Worm (Caenorhabditis elegans) whole organism, L3 larva: ENCODE data around the gene K02D10.4.

Experiments
- ama-1 ChIP-seq: fragments of 150-350 bp; optimal IDR thresholded peaks from 2 replicates; lab custom pipeline; 2018
- ceh-28 ChIP-seq: fragments of 150-350 bp; optimal IDR thresholded peaks from 2 replicates; lab custom pipeline; 2014; ENCODE audit warnings: missing biosample characterization, missing genetic modification reagents, missing genetic modification characterization
- fkh-10 ChIP-seq: sonication (generic microtip); optimal IDR thresholded peaks from 2 replicates; lab custom pipeline; 2017; ENCODE audit warnings: missing biosample characterization, missing genetic modification reagents, missing genetic modification characterization
- nhr-237 ChIP-seq: fragments of 150-350 bp; optimal IDR thresholded peaks from 2 replicates; lab custom pipeline; 2014; ENCODE audit warnings: missing biosample characterization, missing genetic modification characterization
- skn-1 ChIP-seq: fragments of 150-350 bp; optimal IDR thresholded peaks from 2 replicates; lab custom pipeline; 2014; ENCODE audit warnings: missing biosample characterization, missing genetic modification characterization
- tbx-2 ChIP-seq: sonication (generic microtip); optimal IDR thresholded peaks from 2 replicates; lab custom pipeline; 2016; ENCODE audit warnings: mild to moderate bottlenecking, missing genetic modification characterization, missing compliant biosample characterization

ce11 chrIII:8829245-8829644 is 49.4 kb upstream of the K02D10.4 start, which contains the start of gene F44E2.3:
- TF ChIP-seq tbx-2 (tag; lab: Kevin White, UChicago) (no peak), nhr-237 (tag; lab: Kevin White, UChicago) (no peak), ceh-28 (tag; lab: Kevin White, UChicago) (no peak), fkh-10 (GFP tag; lab: Kevin White, UChicago) (no peak), skn-1 (no peak), ama-1 (lab: Kevin White, UChicago) (no peak)
